Worm (Caenorhabditis elegans) whole organism, late embryonic: Measurements from ENCODE around the gene srh-1.

Source experiments
- K09A11.1 ChIP-seq: sonication (generic microtip); optimal IDR thresholded peaks from 2 replicates; lab custom pipeline; 2017; ENCODE audit warnings: antibody characterized with exemption, mild to moderate bottlenecking, missing genetic modification characterization, missing compliant biosample characterization; ENCODE audit not compliant: insufficient read depth
- ama-1 ChIP-seq: fragments of 150-350 bp; optimal IDR thresholded peaks from 2 replicates; lab custom pipeline; 2014
- ceh-18 ChIP-seq: sonication (generic microtip); optimal IDR thresholded peaks from 2 replicates; lab custom pipeline; 2016; ENCODE audit warnings: missing genetic modification characterization, missing compliant biosample characterization
- ceh-31 ChIP-seq: sonication (generic microtip); optimal IDR thresholded peaks from 2 replicates; lab custom pipeline; 2016; ENCODE audit warnings: missing genetic modification characterization, missing compliant biosample characterization
- ceh-45 ChIP-seq: fragments of 200-800 bp; sonication (Bioruptor generic); IDR thresholded peaks from 2 replicates; pipeline ENCODE4 v1.3.6; 2022; ENCODE audit warnings: missing genetic modification reagents, missing genetic modification characterization, missing compliant biosample characterization
- dmd-4 ChIP-seq: sonication (generic microtip); optimal IDR thresholded peaks from 2 replicates; lab custom pipeline; 2016; ENCODE audit warnings: borderline replicate concordance, missing genetic modification characterization, missing compliant biosample characterization
- mec-3 ChIP-seq: sonication (generic microtip); optimal IDR thresholded peaks from 2 replicates; lab custom pipeline; 2016; ENCODE audit warnings: borderline replicate concordance, missing genetic modification characterization, missing compliant biosample characterization
- nfya-1 ChIP-seq: sonication (generic microtip); optimal IDR thresholded peaks from 2 replicates; lab custom pipeline; 2017; ENCODE audit warnings: missing genetic modification characterization, mild to moderate bottlenecking, missing compliant biosample characterization, antibody characterized with exemption, moderate library complexity
- nhr-11 ChIP-seq: fragments of 150-350 bp; optimal IDR thresholded peaks from 2 replicates; lab custom pipeline; 2014; ENCODE audit warnings: missing biosample characterization, missing genetic modification characterization
- pat-9 ChIP-seq: fragments of 200-800 bp; sonication (Bioruptor generic); optimal IDR thresholded peaks from 2 replicates; lab custom pipeline; 2018; ENCODE audit warnings: mild to moderate bottlenecking, missing genetic modification characterization, moderate library complexity, missing compliant biosample characterization
- pha-4 ChIP-seq: fragments of 150-350 bp; optimal IDR thresholded peaks from 2 replicates; lab custom pipeline; 2018; ENCODE audit warnings: missing biosample characterization, missing genetic modification reagents, missing genetic modification characterization
- pqm-1 ChIP-seq: sonication (generic microtip); optimal IDR thresholded peaks from 2 replicates; lab custom pipeline; 2016; ENCODE audit warnings: missing genetic modification characterization, missing compliant biosample characterization
- sox-4 ChIP-seq: sonication (generic microtip); optimal IDR thresholded peaks from 2 replicates; lab custom pipeline; 2017; ENCODE audit warnings: mild to moderate bottlenecking, missing genetic modification characterization, inconsistent platforms, missing compliant biosample characterization
- unc-3 ChIP-seq, 2 experiments: fragments of 200-800 bp in 1 of 2; sonication (Bioruptor generic) in 1 of 2; sonication (generic microtip) in 1 of 2; conservative IDR thresholded peaks in 1 of 2; optimal IDR thresholded peaks in 1 of 2; 2 replicates each; pipeline versions ENCODE4 v1.3.6 to Lab custom; 2016 to 2022; ENCODE audit warnings: missing compliant biosample characterization in 2 of 2, missing genetic modification characterization in 2 of 2, missing genetic modification reagents in 1 of 2

- TF ChIP-seq ceh-31 = no peak
- no peak for TF ChIP-seq nhr-11 (tag; lab: Kevin White, UChicago)
- TF ChIP-seq dmd-4 = no peak
- no peak for TF ChIP-seq nfya-1 (tag; lab: Kevin White, UChicago)
- no peak for TF ChIP-seq pat-9 (tag; lab: Kevin White, UChicago)
- no peak for TF ChIP-seq pqm-1
- no peak for TF ChIP-seq unc-3 (GFP tag; conservative IDR thresholded peaks at IDR 0.05; lab: Robert Waterston, UW)
- TF ChIP-seq unc-3 (tag; optimal IDR thresholded peaks at IDR 0.05; lab: Kevin White, UChicago) = no peak
- TF ChIP-seq sox-4 (tag; lab: Kevin White, UChicago) = no peak
- TF ChIP-seq ama-1 (lab: Kevin White, UChicago) = no peak
- no peak for TF ChIP-seq pha-4 (tag; lab: Kevin White, UChicago)
- TF ChIP-seq K09A11.1 (tag; lab: Kevin White, UChicago) = no peak
- no peak for TF ChIP-seq ceh-45
- TF ChIP-seq ceh-18 (tag; lab: Kevin White, UChicago) = peak; percentile 6
- TF ChIP-seq mec-3 (tag; lab: Kevin White, UChicago) = no peak
These were observed 43.9 kb downstream of the srh-1 start for ce11 chrV:11529541-11529940.
